Fruit fly (Drosophila melanogaster): Measurements from ENCODE around the gene Paip2.

The Paip2 gene

dm6 chr3R:12995047-12995446 lies 14.5 kb downstream of the Paip2 start, which contains the start of gene yellow-f2:
Gene yellow-f2, minus strand, starts transcription at chr3R:12995147.
- TF ChIP-seq ovo (GFP tag; optimal IDR thresholded peaks at IDR 0.05) (no peak), Crg-1 (GFP tag; optimal IDR thresholded peaks at IDR 0.05) (no peak)

- TF ChIP-seq bab1 (GFP tag; optimal IDR thresholded peaks at IDR 0.05) (peak; percentile 44), toe (GFP tag; optimal IDR thresholded peaks at IDR 0.05) (no peak), Crg-1 (GFP tag; optimal IDR thresholded peaks at IDR 0.05) (no peak)
These were observed 14.9 kb downstream of the Paip2 start, which contains the start of gene CG7488 for dm6 chr3R:12995522-12995921. Gene CG7488, plus strand, starts transcription at chr3R:12995620.

dm6 chr3R:12997550-12998233 lies 17.1 kb downstream of the Paip2 start, which contains the start of the genes CG17327, CG44194 and CG7518:
Gene CG17327, minus strand, starts transcription at chr3R:12997726.
Gene CG44194, minus strand, starts transcription at chr3R:12997726.
Gene CG7518, plus strand, starts transcription at chr3R:12998089.
- no peak for TF ChIP-seq CG33017 (tag; optimal IDR thresholded peaks at IDR 0.05)
- TF ChIP-seq cnc (optimal IDR thresholded peaks at IDR 0.05): no peak
- peak; percentile 56 for TF ChIP-seq Mnt (GFP tag; optimal IDR thresholded peaks at IDR 0.05)
- no peak for TF ChIP-seq pad (GFP tag; optimal IDR thresholded peaks at IDR 0.05)
- no peak for TF ChIP-seq Clk (GFP tag; optimal IDR thresholded peaks at IDR 0.05)
- peak; percentile 84 for TF ChIP-seq CG14711 (tag; optimal IDR thresholded peaks at IDR 0.05)
- TF ChIP-seq ovo (GFP tag; optimal IDR thresholded peaks at IDR 0.05): no peak
- peak; percentile 17 for TF ChIP-seq tj (GFP tag; optimal IDR thresholded peaks at IDR 0.05)
- TF ChIP-seq CG11617 (GFP tag; optimal IDR thresholded peaks at IDR 0.05): peak; percentile 34
- TF ChIP-seq CG7045 (GFP tag; optimal IDR thresholded peaks at IDR 0.05): no peak
- peak; percentile 27 for TF ChIP-seq toe (GFP tag; optimal IDR thresholded peaks at IDR 0.05)
- no peak for TF ChIP-seq CG12768 (GFP tag; optimal IDR thresholded peaks at IDR 0.05)
- no peak for TF ChIP-seq CG7101 (tag; optimal IDR thresholded peaks at IDR 0.05)
- TF ChIP-seq Hr96 (GFP tag; optimal IDR thresholded peaks at IDR 0.05): peak; percentile 52
- peak; percentile 5 for TF ChIP-seq bab1 (GFP tag; optimal IDR thresholded peaks at IDR 0.05)
- TF ChIP-seq cic (GFP tag; optimal IDR thresholded peaks at IDR 0.05): peak; percentile 14

dm6 chr3R:12998234-12998591 lies 17.6 kb downstream of the Paip2 start:
- no peak for TF ChIP-seq pad (GFP tag; optimal IDR thresholded peaks at IDR 0.05)
- TF ChIP-seq Hr96 (GFP tag; optimal IDR thresholded peaks at IDR 0.05): no peak
- TF ChIP-seq cnc (optimal IDR thresholded peaks at IDR 0.05): no peak
- TF ChIP-seq CG12768 (GFP tag; optimal IDR thresholded peaks at IDR 0.05): no peak
- TF ChIP-seq CG14711 (tag; optimal IDR thresholded peaks at IDR 0.05): no peak
- TF ChIP-seq kay (GFP tag; ENCODE audit: borderline replicate concordance): no peak

- TF ChIP-seq bab1 (GFP tag; optimal IDR thresholded peaks at IDR 0.05) (no peak), cnc (optimal IDR thresholded peaks at IDR 0.05) (no peak), CG7045 (GFP tag; optimal IDR thresholded peaks at IDR 0.05) (no peak), kay (GFP tag; ENCODE audit: borderline replicate concordance) (no peak), CG5204 (GFP tag; optimal IDR thresholded peaks at IDR 0.05) (no peak), toe (GFP tag; optimal IDR thresholded peaks at IDR 0.05) (no peak)
These were observed 29.0 kb downstream of the Paip2 start, which contains the start of gene CG11656 for dm6 chr3R:13009595-13009994. Gene CG11656, plus strand, starts transcription at chr3R:13009895.

dm6 chr3R:13010905-13011620 lies 30.5 kb downstream of the Paip2 start, which contains the start of gene CG8031:
Gene CG8031, minus strand, starts transcription at chr3R:13011310.
- TF ChIP-seq tj (GFP tag; optimal IDR thresholded peaks at IDR 0.05): no peak
- TF ChIP-seq CG7101 (tag; optimal IDR thresholded peaks at IDR 0.05): peak; percentile 53
- TF ChIP-seq pad (GFP tag; optimal IDR thresholded peaks at IDR 0.05): no peak
- TF ChIP-seq Mnt (GFP tag; optimal IDR thresholded peaks at IDR 0.05): peak; percentile 51
- TF ChIP-seq CG11617 (GFP tag; optimal IDR thresholded peaks at IDR 0.05): no peak
- no peak for TF ChIP-seq CG1620 (GFP tag; optimal IDR thresholded peaks at IDR 0.05)
- no peak for TF ChIP-seq CG7045 (GFP tag; optimal IDR thresholded peaks at IDR 0.05)
- TF ChIP-seq bab1 (GFP tag; optimal IDR thresholded peaks at IDR 0.05): peak; percentile 21
- no peak for TF ChIP-seq CG5204 (GFP tag; optimal IDR thresholded peaks at IDR 0.05)
- TF ChIP-seq CG33017 (tag; optimal IDR thresholded peaks at IDR 0.05): no peak

- no peak for TF ChIP-seq Clk (GFP tag; optimal IDR thresholded peaks at IDR 0.05)
- no peak for TF ChIP-seq cic (GFP tag; optimal IDR thresholded peaks at IDR 0.05)
- TF ChIP-seq Hr96 (GFP tag; optimal IDR thresholded peaks at IDR 0.05): no peak
- no peak for TF ChIP-seq ovo (GFP tag; optimal IDR thresholded peaks at IDR 0.05)
- no peak for TF ChIP-seq Crg-1 (GFP tag; optimal IDR thresholded peaks at IDR 0.05)
- TF ChIP-seq kay (GFP tag; ENCODE audit: borderline replicate concordance): no peak
- no peak for TF ChIP-seq CG1620 (GFP tag; optimal IDR thresholded peaks at IDR 0.05)
These were observed 31.0 kb downstream of the Paip2 start, which contains the start of gene CtBP for dm6 chr3R:13011621-13011963. Gene CtBP, plus strand, starts transcription at chr3R:13011649.

Measured in whole organism, adult.